Fruit fly (Drosophila melanogaster) whole organism, embryonic: Measurements from ENCODE around the gene nAChRalpha6.
A peak's percentile ranks its signal among the peaks of the same experiment; 100 is the strongest.

Experiments used
- BEAF-32 ChIP-seq: fragments of 200-800 bp; sonication (Bioruptor generic); optimal IDR thresholded peaks from 3 replicates; lab custom pipeline; 2017; ENCODE audit warnings: missing biosample characterization, missing genetic modification characterization, mild to moderate bottlenecking, moderate library complexity, missing genetic modification reagents
- CG11085 ChIP-seq: fragments of 200-800 bp; sonication (Bioruptor generic); IDR thresholded peaks from 2 replicates; pipeline ENCODE4 v1.3.6; 2022; ENCODE audit warnings: missing biosample characterization, missing genetic modification characterization
- CG11723 ChIP-seq: fragments of 200-800 bp; sonication (Bioruptor generic); optimal IDR thresholded peaks from 2 replicates; lab custom pipeline; 2017; ENCODE audit warnings: missing biosample characterization, mild to moderate bottlenecking, missing genetic modification characterization
- CG14050 ChIP-seq: fragments of 200-800 bp; sonication (Bioruptor generic); IDR thresholded peaks from 3 replicates; pipeline ENCODE4 v1.3.6; 2022; ENCODE audit warnings: missing biosample characterization, missing genetic modification characterization
- CG15073 ChIP-seq: fragments of 200-800 bp; sonication (Bioruptor generic); optimal IDR thresholded peaks from 2 replicates; lab custom pipeline; 2016; ENCODE audit warnings: missing biosample characterization, missing genetic modification characterization
- CG16813 ChIP-seq: fragments of 200-800 bp; sonication (Bioruptor generic); IDR thresholded peaks from 3 replicates; pipeline ENCODE4 v1.3.6; 2022; ENCODE audit warnings: missing biosample characterization, missing genetic modification characterization; ENCODE audit not compliant: partially characterized antibody
- CG17186 ChIP-seq: fragments of 200-800 bp; sonication (Bioruptor generic); optimal IDR thresholded peaks from 3 replicates; lab custom pipeline; 2017; ENCODE audit warnings: missing biosample characterization, missing genetic modification reagents, missing genetic modification characterization
- CG17568 ChIP-seq: fragments of 200-800 bp; sonication (Bioruptor generic); optimal IDR thresholded peaks from 2 replicates; lab custom pipeline; 2018; ENCODE audit warnings: missing biosample characterization, mild to moderate bottlenecking, missing genetic modification characterization, moderate library complexity
- CG1792 ChIP-seq: fragments of 200-800 bp; sonication (Bioruptor generic); optimal IDR thresholded peaks from 2 replicates; lab custom pipeline; 2016; ENCODE audit warnings: missing biosample characterization, missing genetic modification characterization
- CG18599 ChIP-seq: fragments of 200-800 bp; sonication (Bioruptor generic); optimal IDR thresholded peaks from 3 replicates; lab custom pipeline; 2017; ENCODE audit warnings: missing biosample characterization, missing genetic modification characterization, mild to moderate bottlenecking, moderate library complexity, missing genetic modification reagents
- CG2875 ChIP-seq: fragments of 200-800 bp; sonication (Bioruptor generic); optimal IDR thresholded peaks from 2 replicates; lab custom pipeline; 2017; ENCODE audit warnings: missing biosample characterization, mild to moderate bottlenecking, missing genetic modification characterization, missing genetic modification reagents
- CG32532 ChIP-seq: fragments of 200-800 bp; sonication (Bioruptor generic); IDR thresholded peaks from 2 replicates; pipeline ENCODE4 v1.3.6; 2022; ENCODE audit warnings: missing biosample characterization, missing genetic modification characterization
- CG33557 ChIP-seq: fragments of 200-800 bp; sonication (Bioruptor generic); optimal IDR thresholded peaks from 2 replicates; lab custom pipeline; 2019; ENCODE audit warnings: missing biosample characterization, mild to moderate bottlenecking, missing genetic modification characterization, moderate library complexity
- CG3838 ChIP-seq: fragments of 200-800 bp; sonication (Bioruptor generic); optimal IDR thresholded peaks from 3 replicates; lab custom pipeline; 2016; ENCODE audit warnings: missing biosample characterization, missing genetic modification characterization
- CG4282 ChIP-seq: fragments of 200-800 bp; sonication (Bioruptor generic); optimal IDR thresholded peaks from 2 replicates; lab custom pipeline; 2016; ENCODE audit warnings: missing biosample characterization, missing genetic modification characterization
- CG43689 ChIP-seq: fragments of 200-800 bp; sonication (Bioruptor generic); IDR thresholded peaks from 2 replicates; pipeline ENCODE4 v1.3.6; 2022; ENCODE audit warnings: missing biosample characterization, missing genetic modification characterization
- CG4707 ChIP-seq: fragments of 200-800 bp; sonication (Bioruptor generic); optimal IDR thresholded peaks from 2 replicates; lab custom pipeline; 2018; ENCODE audit warnings: missing biosample characterization, mild to moderate bottlenecking, missing genetic modification characterization, moderate library complexity
- CG6791 ChIP-seq: fragments of 200-800 bp; sonication (Bioruptor generic); IDR thresholded peaks from 3 replicates; pipeline ENCODE4 v1.3.6; 2022; ENCODE audit warnings: missing biosample characterization, missing genetic modification characterization; ENCODE audit not compliant: partially characterized antibody
- Chrac-16 ChIP-seq: fragments of 200-800 bp; sonication (Bioruptor generic); optimal IDR thresholded peaks from 3 replicates; lab custom pipeline; 2016; ENCODE audit warnings: missing biosample characterization, missing genetic modification characterization
- D19A ChIP-seq: fragments of 200-800 bp; optimal IDR thresholded peaks from 3 replicates; lab custom pipeline; 2019; ENCODE audit warnings: missing biosample characterization, mild to moderate bottlenecking, missing genetic modification characterization, moderate library complexity
- Dip2 ChIP-seq: fragments of 200-800 bp; sonication (Bioruptor generic); IDR thresholded peaks from 2 replicates; pipeline ENCODE4 v1.3.6; 2022; ENCODE audit warnings: missing biosample characterization, missing genetic modification characterization
- Dip3 ChIP-seq: fragments of 200-800 bp; sonication (Bioruptor generic); optimal IDR thresholded peaks from 3 replicates; lab custom pipeline; 2016; ENCODE audit warnings: missing biosample characterization, missing genetic modification characterization
- Doc2 ChIP-seq: fragments of 200-800 bp; sonication (Bioruptor generic); IDR thresholded peaks from 2 replicates; pipeline ENCODE4 v1.3.6; 2022; ENCODE audit warnings: missing biosample characterization, missing genetic modification characterization
- Dref ChIP-seq: fragments of 200-800 bp; sonication (Bioruptor generic); IDR thresholded peaks from 2 replicates; pipeline ENCODE4 v1.3.6; 2022; ENCODE audit warnings: missing biosample characterization, missing genetic modification characterization
- Gug ChIP-seq: fragments of 200-800 bp; sonication (Bioruptor generic); IDR thresholded peaks from 4 replicates; pipeline ENCODE4 v1.3.6; 2022; ENCODE audit warnings: missing biosample characterization, missing genetic modification characterization
- HLH3B ChIP-seq: fragments of 200-800 bp; sonication (Bioruptor generic); IDR thresholded peaks from 2 replicates; pipeline ENCODE4 v1.3.6; 2022; ENCODE audit warnings: missing biosample characterization, missing genetic modification characterization
- Hand ChIP-seq: fragments of 200-800 bp; sonication (Bioruptor generic); optimal IDR thresholded peaks from 2 replicates; lab custom pipeline; 2017; ENCODE audit warnings: mild to moderate bottlenecking, missing biosample characterization, missing genetic modification reagents, missing genetic modification characterization
- HmgD ChIP-seq: fragments of 200-800 bp; sonication (Bioruptor generic); optimal IDR thresholded peaks from 3 replicates; lab custom pipeline; 2016; ENCODE audit warnings: missing biosample characterization, missing genetic modification characterization
- HmgZ ChIP-seq: fragments of 200-800 bp; sonication (Bioruptor generic); optimal IDR thresholded peaks from 2 replicates; lab custom pipeline; 2018; ENCODE audit warnings: missing biosample characterization, mild to moderate bottlenecking, missing genetic modification characterization
- NK7.1 ChIP-seq: fragments of 200-800 bp; sonication (Bioruptor generic); optimal IDR thresholded peaks from 3 replicates; lab custom pipeline; 2016; ENCODE audit warnings: missing biosample characterization, missing genetic modification characterization
- Neu2 ChIP-seq: fragments of 200-800 bp; sonication (Bioruptor generic); optimal IDR thresholded peaks from 3 replicates; lab custom pipeline; 2016; ENCODE audit warnings: missing biosample characterization, missing genetic modification characterization, borderline replicate concordance
- Nf-YC ChIP-seq: fragments of 200-800 bp; optimal IDR thresholded peaks from 3 replicates; lab custom pipeline; 2019; ENCODE audit warnings: missing biosample characterization, mild to moderate bottlenecking, missing genetic modification characterization, moderate library complexity
- Six4 ChIP-seq: fragments of 200-800 bp; sonication (Bioruptor generic); optimal IDR thresholded peaks from 2 replicates; lab custom pipeline; 2016; ENCODE audit warnings: missing biosample characterization, missing genetic modification characterization
- TFAM ChIP-seq: fragments of 200-800 bp; sonication (Bioruptor generic); optimal IDR thresholded peaks from 2 replicates; lab custom pipeline; 2017; ENCODE audit warnings: missing biosample characterization, missing genetic modification characterization, inconsistent platforms
- YL-1 ChIP-seq: fragments of 200-800 bp; sonication (Bioruptor generic); optimal IDR thresholded peaks from 3 replicates; lab custom pipeline; 2017; ENCODE audit warnings: missing biosample characterization, mild to moderate bottlenecking, missing genetic modification characterization
- amos ChIP-seq: fragments of 200-800 bp; sonication (Bioruptor generic); IDR thresholded peaks from 2 replicates; pipeline ENCODE4 v1.3.6; 2022; ENCODE audit warnings: missing biosample characterization, missing genetic modification characterization; ENCODE audit not compliant: partially characterized antibody
- cg ChIP-seq: fragments of 200-800 bp; sonication (Bioruptor generic); optimal IDR thresholded peaks from 3 replicates; lab custom pipeline; 2019; ENCODE audit warnings: missing biosample characterization, mild to moderate bottlenecking, missing genetic modification characterization, moderate library complexity
- chinmo ChIP-seq: fragments of 200-800 bp; sonication (Bioruptor generic); IDR thresholded peaks from 4 replicates; pipeline ENCODE4 v1.3.6; 2022; ENCODE audit warnings: missing biosample characterization, missing genetic modification characterization; ENCODE audit not compliant: partially characterized antibody
- fu2 ChIP-seq: fragments of 200-800 bp; sonication (Bioruptor generic); optimal IDR thresholded peaks from 2 replicates; lab custom pipeline; 2016; ENCODE audit warnings: missing biosample characterization, missing genetic modification characterization
- gfzf ChIP-seq: fragments of 200-800 bp; sonication (Bioruptor generic); optimal IDR thresholded peaks from 2 replicates; lab custom pipeline; 2016; ENCODE audit warnings: missing biosample characterization, mild to moderate bottlenecking, missing genetic modification characterization, moderate library complexity
- grn ChIP-seq: fragments of 200-800 bp; sonication (Bioruptor generic); optimal IDR thresholded peaks from 3 replicates; lab custom pipeline; 2017; ENCODE audit warnings: missing biosample characterization, missing genetic modification characterization
- mam ChIP-seq: fragments of 200-800 bp; sonication (Bioruptor generic); optimal IDR thresholded peaks from 3 replicates; lab custom pipeline; 2016; ENCODE audit warnings: missing biosample characterization, missing genetic modification characterization
- nau ChIP-seq: fragments of 200-800 bp; sonication (Bioruptor generic); optimal IDR thresholded peaks from 3 replicates; lab custom pipeline; 2017; ENCODE audit warnings: missing biosample characterization, mild to moderate bottlenecking, missing genetic modification characterization, missing genetic modification reagents
- nom ChIP-seq: fragments of 200-800 bp; sonication (Bioruptor generic); optimal IDR thresholded peaks from 2 replicates; lab custom pipeline; 2017; ENCODE audit warnings: missing biosample characterization, missing genetic modification characterization, mild to moderate bottlenecking, moderate library complexity, missing genetic modification reagents
- odd ChIP-seq: fragments of 200-800 bp; sonication (Bioruptor generic); optimal IDR thresholded peaks from 2 replicates; lab custom pipeline; 2017; ENCODE audit warnings: missing biosample characterization, mild to moderate bottlenecking, missing genetic modification characterization
- otp ChIP-seq: fragments of 200-800 bp; sonication (Bioruptor generic); IDR thresholded peaks from 3 replicates; pipeline ENCODE4, ENCODE4 v1.3.6; 2022; ENCODE audit warnings: missing biosample characterization, missing genetic modification characterization
- pum ChIP-seq: fragments of 200-800 bp; sonication (Bioruptor generic); optimal IDR thresholded peaks from 2 replicates; lab custom pipeline; 2016; ENCODE audit warnings: missing biosample characterization, missing genetic modification characterization
- slp2 ChIP-seq: fragments of 200-800 bp; sonication (Bioruptor generic); optimal IDR thresholded peaks from 2 replicates; lab custom pipeline; 2016; ENCODE audit warnings: missing biosample characterization, missing genetic modification characterization
- sqz ChIP-seq: fragments of 200-800 bp; sonication (Bioruptor generic); optimal IDR thresholded peaks from 3 replicates; lab custom pipeline; 2018; ENCODE audit warnings: missing biosample characterization, mild to moderate bottlenecking, missing genetic modification characterization
- stwl ChIP-seq: fragments of 200-800 bp; sonication (Bioruptor generic); optimal IDR thresholded peaks from 3 replicates; lab custom pipeline; 2018; ENCODE audit warnings: missing biosample characterization, mild to moderate bottlenecking, missing genetic modification characterization, moderate library complexity
- zen ChIP-seq: fragments of 200-800 bp; sonication (Bioruptor generic); optimal IDR thresholded peaks from 3 replicates; lab custom pipeline; 2018; ENCODE audit warnings: missing biosample characterization, mild to moderate bottlenecking, missing genetic modification characterization, moderate library complexity

nAChRalpha6 gene

DNA sequence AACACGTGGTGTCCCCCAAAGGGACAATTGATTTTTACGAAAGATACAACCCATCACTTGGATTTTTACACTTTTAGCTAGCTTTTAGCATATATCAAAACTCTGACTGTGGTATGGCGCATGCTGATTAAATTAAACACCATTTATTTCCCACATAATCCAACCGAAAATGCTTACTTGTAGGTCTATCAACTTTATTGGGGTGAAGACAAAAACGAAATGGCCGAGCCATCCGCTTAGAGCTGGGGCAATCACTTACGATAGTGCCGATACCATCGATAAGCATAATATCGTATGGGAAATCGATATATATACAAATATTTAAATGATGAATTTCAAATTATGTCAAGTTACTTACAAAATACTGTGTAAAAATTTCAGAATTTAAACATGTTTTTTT is 11.2 kb upstream of the nAChRalpha6 start, which contains the start of gene RpS2 (continued):
- peak; percentile 96 for TF ChIP-seq Dref (GFP tag; lab: Robert Waterston, UW)
- peak; percentile 22 for TF ChIP-seq Nf-YC
- TF ChIP-seq CG6791, result peak; percentile 99
- peak; percentile 21 for TF ChIP-seq Chrac-16 (GFP tag; lab: Kevin White, UChicago)
- TF ChIP-seq CG14050, result no peak
- TF ChIP-seq gfzf, result peak; percentile 18
- TF ChIP-seq sqz (GFP tag; lab: Kevin White, UChicago), result peak; percentile 46
- 0 out of 2 replicates have a peak, but pooled peaks have one; percentile 17 for TF ChIP-seq HLH3B (GFP tag; lab: Robert Waterston, UW)
- TF ChIP-seq YL-1 (GFP tag; lab: Kevin White, UChicago), result peak; percentile 92
- TF ChIP-seq CG18599 (GFP tag; lab: Kevin White, UChicago), result no peak
- TF ChIP-seq CG4707, result peak; percentile 43
- TF ChIP-seq Dip3 (GFP tag; lab: Kevin White, UChicago), result no peak
- TF ChIP-seq CG3838, result no peak
- TF ChIP-seq CG43689, result no peak
- TF ChIP-seq Gug (GFP tag; lab: Robert Waterston, UW), result peak; percentile 8; the same call in 1 of the 4 replicates
- no peak for TF ChIP-seq TFAM (GFP tag; lab: Kevin White, UChicago)
- TF ChIP-seq pum (GFP tag; lab: Kevin White, UChicago), result no peak
- no peak for TF ChIP-seq fu2
- no peak for TF ChIP-seq CG11723 (GFP tag; lab: Kevin White, UChicago)
- TF ChIP-seq CG4282 (GFP tag; lab: Kevin White, UChicago), result no peak
- TF ChIP-seq CG16813, result peak; percentile 99
- no peak for TF ChIP-seq Six4 (GFP tag; lab: Kevin White, UChicago)
- TF ChIP-seq HmgD (GFP tag; lab: Kevin White, UChicago), result no peak
- TF ChIP-seq cg (GFP tag; lab: Kevin White, UChicago), result no peak
- peak; percentile 3 for TF ChIP-seq zen
- TF ChIP-seq HmgZ (tag; lab: Kevin White, UChicago), result peak; percentile 75
- TF ChIP-seq mam (GFP tag; lab: Kevin White, UChicago), result no peak
- no peak for TF ChIP-seq CG11085 (GFP tag; lab: Robert Waterston, UW)
- TF ChIP-seq Hand (GFP tag; lab: Kevin White, UChicago), result no peak
- TF ChIP-seq BEAF-32 (GFP tag; lab: Kevin White, UChicago), result peak; percentile 97
- no peak for TF ChIP-seq otp (GFP tag; lab: Robert Waterston, UW)
- no peak for TF ChIP-seq odd (GFP tag; lab: Kevin White, UChicago)
- TF ChIP-seq chinmo, result peak; percentile 98
- no peak for TF ChIP-seq Doc2
- TF ChIP-seq CG2875 (GFP tag; lab: Kevin White, UChicago), result peak; percentile 13
- TF ChIP-seq CG32532 (GFP tag; lab: Robert Waterston, UW), result peak; percentile 58
- TF ChIP-seq grn (GFP tag; lab: Kevin White, UChicago), result peak; percentile 37
- TF ChIP-seq Neu2 (GFP tag; lab: Kevin White, UChicago), result no peak
- peak; percentile 66 for TF ChIP-seq stwl (tag; lab: Kevin White, UChicago)
- TF ChIP-seq CG33557 (GFP tag; lab: Kevin White, UChicago), result no peak
- no peak for TF ChIP-seq NK7.1
- no peak for TF ChIP-seq Dip2 (GFP tag; lab: Robert Waterston, UW)
- TF ChIP-seq CG17186 (GFP tag; lab: Kevin White, UChicago), result peak; percentile 52
- TF ChIP-seq slp2 (GFP tag; lab: Kevin White, UChicago), result no peak
- TF ChIP-seq nom, result peak; percentile 75
- TF ChIP-seq D19A (tag; lab: Kevin White, UChicago), result no peak
- no peak for TF ChIP-seq CG1792 (GFP tag; lab: Kevin White, UChicago)
- peak; percentile 64 for TF ChIP-seq nau
- TF ChIP-seq amos (GFP tag; lab: Robert Waterston, UW), result peak; percentile 100
- no peak for TF ChIP-seq CG15073 (GFP tag; lab: Kevin White, UChicago)
- peak; percentile 46 for TF ChIP-seq CG17568 (GFP tag; lab: Kevin White, UChicago)
